Fruit fly (Drosophila melanogaster) whole organism, embryonic: ENCODE data around the gene CG13026.

Experiments used
- Atf3 ChIP-seq: fragments of 200-800 bp; sonication (Bioruptor generic); optimal IDR thresholded peaks from 3 replicates; lab custom pipeline; 2016; ENCODE audit warnings: missing biosample characterization, missing genetic modification characterization
- Awh ChIP-seq: fragments of 200-800 bp; sonication (Bioruptor generic); IDR thresholded peaks from 2 replicates; pipeline ENCODE4, ENCODE4 v1.3.6; 2022; ENCODE audit warnings: missing biosample characterization, missing genetic modification characterization
- CG10462 ChIP-seq: fragments of 200-800 bp; sonication (Bioruptor generic); optimal IDR thresholded peaks from 2 replicates; lab custom pipeline; 2016; ENCODE audit warnings: missing biosample characterization, missing genetic modification characterization
- CG11085 ChIP-seq: fragments of 200-800 bp; sonication (Bioruptor generic); IDR thresholded peaks from 2 replicates; pipeline ENCODE4 v1.3.6; 2022; ENCODE audit warnings: missing biosample characterization, missing genetic modification characterization
- CG11696 ChIP-seq: fragments of 200-800 bp; sonication (Bioruptor generic); IDR thresholded peaks from 2 replicates; pipeline ENCODE4 v1.3.6; 2022; ENCODE audit warnings: missing biosample characterization, missing genetic modification characterization
- CG14710 ChIP-seq: fragments of 200-800 bp; sonication (Bioruptor generic); optimal IDR thresholded peaks from 3 replicates; lab custom pipeline; 2019; ENCODE audit warnings: missing biosample characterization, mild to moderate bottlenecking, missing genetic modification characterization, moderate library complexity
- CG14860 ChIP-seq: fragments of 200-800 bp; sonication (Bioruptor generic); IDR thresholded peaks from 3 replicates; pipeline ENCODE4 v1.3.6; 2022; ENCODE audit warnings: missing biosample characterization, missing genetic modification characterization; ENCODE audit not compliant: partially characterized antibody
- CG1529 ChIP-seq: fragments of 200-800 bp; sonication (Bioruptor generic); optimal IDR thresholded peaks from 3 replicates; lab custom pipeline; 2018; ENCODE audit warnings: missing biosample characterization, missing genetic modification characterization
- CG15696 ChIP-seq: fragments of 200-800 bp; sonication (Bioruptor generic); optimal IDR thresholded peaks from 2 replicates; lab custom pipeline; 2019; ENCODE audit warnings: missing biosample characterization, mild to moderate bottlenecking, missing genetic modification characterization, moderate library complexity
- CG1602 ChIP-seq: fragments of 200-800 bp; sonication (Bioruptor generic); optimal IDR thresholded peaks from 3 replicates; lab custom pipeline; 2016; ENCODE audit warnings: missing biosample characterization, missing genetic modification characterization
- CG17829 ChIP-seq: fragments of 200-800 bp; optimal IDR thresholded peaks from 2 replicates; lab custom pipeline; 2019; ENCODE audit warnings: missing biosample characterization, mild to moderate bottlenecking, missing genetic modification characterization, moderate library complexity
- CG3065 ChIP-seq: fragments of 200-800 bp; sonication (Bioruptor generic); optimal IDR thresholded peaks from 2 replicates; lab custom pipeline; 2016; ENCODE audit warnings: missing biosample characterization, missing genetic modification characterization
- CG31365 ChIP-seq: fragments of 200-800 bp; sonication (Bioruptor generic); optimal IDR thresholded peaks from 2 replicates; lab custom pipeline; 2018; ENCODE audit warnings: missing biosample characterization, mild to moderate bottlenecking, missing genetic modification characterization
- CG3163 ChIP-seq: fragments of 200-800 bp; sonication (Bioruptor generic); optimal IDR thresholded peaks from 3 replicates; lab custom pipeline; 2016; ENCODE audit warnings: missing biosample characterization, missing genetic modification characterization
- CG32767 ChIP-seq: fragments of 200-800 bp; sonication (Bioruptor generic); IDR thresholded peaks from 2 replicates; pipeline ENCODE4 v1.3.6; 2022; ENCODE audit warnings: missing biosample characterization, missing genetic modification characterization
- CG34224 ChIP-seq: fragments of 200-800 bp; sonication (Bioruptor generic); IDR thresholded peaks from 3 replicates; pipeline ENCODE4 v1.3.6; 2022; ENCODE audit warnings: missing biosample characterization, missing genetic modification characterization; ENCODE audit not compliant: partially characterized antibody
- CG4404 ChIP-seq: fragments of 200-800 bp; sonication (Bioruptor generic); IDR thresholded peaks from 2 replicates; pipeline ENCODE4 v1.3.6; 2022; ENCODE audit warnings: missing biosample characterization, missing genetic modification characterization
- CG6654 ChIP-seq: fragments of 200-800 bp; sonication (Bioruptor generic); optimal IDR thresholded peaks from 2 replicates; lab custom pipeline; 2017; ENCODE audit warnings: missing biosample characterization, mild to moderate bottlenecking, missing genetic modification characterization
- CG8281 ChIP-seq: fragments of 200-800 bp; sonication (Bioruptor generic); optimal IDR thresholded peaks from 2 replicates; lab custom pipeline; 2018; ENCODE audit warnings: missing biosample characterization, mild to moderate bottlenecking, missing genetic modification characterization, moderate library complexity
- CG9817 ChIP-seq: fragments of 200-800 bp; sonication (Bioruptor generic); optimal IDR thresholded peaks from 2 replicates; lab custom pipeline; 2018; ENCODE audit warnings: missing biosample characterization, mild to moderate bottlenecking, missing genetic modification characterization, moderate library complexity
- Drgx ChIP-seq: fragments of 200-800 bp; sonication (Bioruptor generic); IDR thresholded peaks from 2 replicates; pipeline ENCODE4 v1.3.6; 2022; ENCODE audit warnings: missing biosample characterization, missing genetic modification characterization
- E2f1 ChIP-seq: fragments of 200-800 bp; sonication (Bioruptor generic); IDR thresholded peaks from 2 replicates; pipeline ENCODE4 v1.3.6; 2022; ENCODE audit warnings: missing biosample characterization, missing genetic modification characterization
- ERR ChIP-seq: fragments of 200-800 bp; sonication (Bioruptor generic); optimal IDR thresholded peaks from 2 replicates; lab custom pipeline; 2016; ENCODE audit warnings: missing biosample characterization, missing genetic modification characterization
- Ets65A ChIP-seq: fragments of 200-800 bp; sonication (Bioruptor generic); peaks from one replicate; lab custom pipeline; 2016; ENCODE audit warnings: missing biosample characterization, missing genetic modification characterization
- HLH54F ChIP-seq: fragments of 200-800 bp; sonication (Bioruptor generic); optimal IDR thresholded peaks from 3 replicates; lab custom pipeline; 2016; ENCODE audit warnings: missing biosample characterization, missing genetic modification characterization
- Hr3 ChIP-seq: fragments of 200-800 bp; sonication (Bioruptor generic); optimal IDR thresholded peaks from 3 replicates; lab custom pipeline; 2016; ENCODE audit warnings: missing biosample characterization, missing genetic modification characterization
- Lpt ChIP-seq: fragments of >200 bp; optimal IDR thresholded peaks from 2 replicates; lab custom pipeline; 2018; ENCODE audit warnings: missing biosample characterization, missing genetic modification characterization
- Neu2 ChIP-seq: fragments of 200-800 bp; sonication (Bioruptor generic); optimal IDR thresholded peaks from 3 replicates; lab custom pipeline; 2016; ENCODE audit warnings: missing biosample characterization, missing genetic modification characterization, borderline replicate concordance
- Ptx1 ChIP-seq: fragments of 200-800 bp; sonication (Bioruptor generic); IDR thresholded peaks from 2 replicates; pipeline ENCODE4 v1.3.6; 2022; ENCODE audit warnings: missing biosample characterization, missing genetic modification characterization
- bcd ChIP-seq: fragments of 200-800 bp; sonication (Bioruptor generic); optimal IDR thresholded peaks from 2 replicates; lab custom pipeline; 2017; ENCODE audit warnings: missing biosample characterization, mild to moderate bottlenecking, missing genetic modification characterization
- chif ChIP-seq, 2 experiments: fragments of 200-800 bp; sonication (Bioruptor generic); optimal IDR thresholded peaks; 3 replicates each; lab custom pipeline; 2016; ENCODE audit warnings: missing biosample characterization in 2 of 2, missing genetic modification characterization in 2 of 2
- disco-r ChIP-seq: fragments of 200-800 bp; sonication (Bioruptor generic); optimal IDR thresholded peaks from 2 replicates; lab custom pipeline; 2016; ENCODE audit warnings: missing biosample characterization, missing genetic modification characterization
- dmrt99B ChIP-seq: fragments of 200-800 bp; sonication (Bioruptor generic); optimal IDR thresholded peaks from 2 replicates; lab custom pipeline; 2018; ENCODE audit warnings: missing biosample characterization, mild to moderate bottlenecking, missing genetic modification characterization, moderate library complexity
- eve ChIP-seq, 2 experiments: fragments of >200 bp; optimal IDR thresholded peaks; 2 replicates each; lab custom pipeline; 2017; ENCODE audit warnings: missing biosample characterization in 2 of 2, missing genetic modification characterization in 2 of 2
- fd3F ChIP-seq: fragments of 200-800 bp; sonication (Bioruptor generic); optimal IDR thresholded peaks from 2 replicates; lab custom pipeline; 2018; ENCODE audit warnings: missing biosample characterization, mild to moderate bottlenecking, missing genetic modification characterization, moderate library complexity
- ftz-f1 ChIP-seq: fragments of 200-800 bp; sonication (Bioruptor generic); optimal IDR thresholded peaks from 2 replicates; lab custom pipeline; 2016; ENCODE audit warnings: missing biosample characterization, missing genetic modification characterization
- lbe ChIP-seq: fragments of 200-800 bp; sonication (Bioruptor generic); optimal IDR thresholded peaks from 2 replicates; lab custom pipeline; 2016; ENCODE audit warnings: missing biosample characterization, mild to moderate bottlenecking, missing genetic modification characterization
- lov ChIP-seq, 2 experiments: fragments of 200-800 bp in 1 of 2; fragments of >200 bp in 1 of 2; sonication (Bioruptor generic) in 1 of 2; IDR thresholded peaks in 1 of 2; optimal IDR thresholded peaks in 1 of 2; 2 replicates in 1 of 2; 3 replicates in 1 of 2; pipeline versions ENCODE4 v1.3.6 to Lab custom; 2017 to 2022; ENCODE audit warnings: missing biosample characterization in 1 of 2, missing genetic modification characterization in 1 of 2
- pan ChIP-seq, 4 experiments: fragments of >200 bp in 3 of 4; fragments of 200-800 bp in 1 of 4; sonication (Bioruptor generic) in 1 of 4; optimal IDR thresholded peaks in 3 of 4; IDR thresholded peaks in 1 of 4; 2 replicates each; pipeline versions ENCODE4 v1.3.6 to Lab custom; 2017 to 2022; ENCODE audit warnings: missing biosample characterization in 2 of 4, missing genetic modification characterization in 2 of 4, mixed read lengths in 1 of 4
- prd ChIP-seq, 3 experiments: fragments of >200 bp in 2 of 3; fragments of 200-800 bp in 1 of 3; sonication (Bioruptor generic) in 1 of 3; optimal IDR thresholded peaks in 2 of 3; IDR thresholded peaks in 1 of 3; 2 replicates in 2 of 3; 3 replicates in 1 of 3; pipeline versions ENCODE4 v1.3.6 to Lab custom; 2017 to 2022; ENCODE audit warnings: missing biosample characterization in 1 of 3, missing genetic modification characterization in 1 of 3
- salm ChIP-seq: fragments of 200-800 bp; sonication (Bioruptor generic); optimal IDR thresholded peaks from 2 replicates; lab custom pipeline; 2018; ENCODE audit warnings: missing biosample characterization, mild to moderate bottlenecking, missing genetic modification characterization
- sob ChIP-seq: fragments of 200-800 bp; sonication (Bioruptor generic); IDR thresholded peaks from 2 replicates; pipeline ENCODE4 v1.3.6; 2022; ENCODE audit warnings: missing biosample characterization, missing genetic modification characterization
- tap ChIP-seq: fragments of 200-800 bp; optimal IDR thresholded peaks from 3 replicates; lab custom pipeline; 2019; ENCODE audit warnings: missing biosample characterization, mild to moderate bottlenecking, missing genetic modification characterization, moderate library complexity
- tll ChIP-seq, 2 experiments: fragments of 200-800 bp in 1 of 2; fragments of >200 bp in 1 of 2; sonication (Bioruptor generic) in 1 of 2; optimal IDR thresholded peaks; 2 replicates each; lab custom pipeline; 2017 to 2019; ENCODE audit warnings: missing biosample characterization in 2 of 2, missing genetic modification characterization in 2 of 2, mild to moderate bottlenecking in 1 of 2, moderate library complexity in 1 of 2
- twi ChIP-seq: fragments of 200-800 bp; optimal IDR thresholded peaks from 2 replicates; lab custom pipeline; 2019; ENCODE audit warnings: missing biosample characterization, mild to moderate bottlenecking, missing genetic modification characterization, moderate library complexity
- unc-4 ChIP-seq: fragments of 200-800 bp; sonication (Bioruptor generic); IDR thresholded peaks from 2 replicates; pipeline ENCODE4 v1.3.6; 2022; ENCODE audit warnings: missing biosample characterization, missing genetic modification characterization; ENCODE audit not compliant: partially characterized antibody

The CG13026 gene

dm6 chr3L:16765647-16766628 lies 40.0 kb upstream of the CG13026 start, which contains the start of gene Nrt (continued):
- TF ChIP-seq pan (optimal IDR thresholded peaks at IDR 0.05; lab: Kevin White, UChicago) (no peak), pan (GFP tag; optimal IDR thresholded peaks at IDR 0.05 in 1 of 2, IDR thresholded peaks at IDR 0.05 in 1 of 2) (no peak), Hr3 (GFP tag; lab: Kevin White, UChicago) (peak; percentile 45), CG31365 (no peak), CG6654 (GFP tag; lab: Kevin White, UChicago) (no peak), CG11696 (GFP tag; lab: Robert Waterston, UW) (no peak), CG1529 (GFP tag; lab: Kevin White, UChicago) (peak; percentile 33), lov (optimal IDR thresholded peaks at IDR 0.05; lab: Kevin White, UChicago) (no peak), lov (GFP tag; IDR thresholded peaks at IDR 0.05; lab: Robert Waterston, UW) (0 out of 3 replicates have a peak, but pooled peaks have one; percentile 64), ftz-f1 (GFP tag; lab: Kevin White, UChicago) (no peak), CG10462 (GFP tag; lab: Kevin White, UChicago) (no peak), eve (GFP tag; optimal IDR thresholded peaks at IDR 0.05; lab: Kevin White, UChicago) (peak in 1 of 2 experiments; percentile 89), sob (GFP tag; lab: Robert Waterston, UW) (peak; percentile 41; the same call in 1 of the 2 replicates), CG34224 (GFP tag; lab: Robert Waterston, UW) (peak; percentile 25; the same call in 1 of the 3 replicates), Ets65A (GFP tag; lab: Kevin White, UChicago) (peak; percentile 39), CG17829 (peak; percentile 67), fd3F (peak; percentile 27), E2f1 (GFP tag; lab: Robert Waterston, UW) (peak; percentile 36; the same call in 1 of the 2 replicates), CG11085 (GFP tag; lab: Robert Waterston, UW) (no peak), prd (optimal IDR thresholded peaks at IDR 0.05; lab: Kevin White, UChicago) (no peak), prd (GFP tag; IDR thresholded peaks at IDR 0.05; lab: Robert Waterston, UW) (peak; percentile 66), ERR (GFP tag; lab: Kevin White, UChicago) (no peak), CG1602 (no peak), Drgx (GFP tag; lab: Robert Waterston, UW) (peak; percentile 69), Atf3 (GFP tag; lab: Kevin White, UChicago) (no peak), CG3163 (GFP tag; lab: Kevin White, UChicago) (peak; percentile 1), Lpt (GFP tag; lab: Kevin White, UChicago) (no peak), CG4404 (GFP tag; lab: Robert Waterston, UW) (no peak), dmrt99B (tag; lab: Kevin White, UChicago) (peak; percentile 72), CG14860 (GFP tag; lab: Robert Waterston, UW) (peak; percentile 22; the same call in 1 of the 3 replicates), unc-4 (GFP tag; lab: Robert Waterston, UW) (no peak), chif (GFP tag; optimal IDR thresholded peaks at IDR 0.05; lab: Kevin White, UChicago) (no peak), salm (tag; lab: Kevin White, UChicago) (peak; percentile 67), tap (tag; lab: Kevin White, UChicago) (peak; percentile 55), lbe (GFP tag; lab: Kevin White, UChicago) (peak; percentile 24), Awh (GFP tag; lab: Robert Waterston, UW) (peak; percentile 57; the same call in 1 of the 2 replicates), twi (peak; percentile 59), Neu2 (GFP tag; lab: Kevin White, UChicago) (peak; percentile 29), HLH54F (GFP tag; lab: Kevin White, UChicago) (no peak), CG3065 (no peak), CG9817 (tag; lab: Kevin White, UChicago) (peak; percentile 47), CG32767 (GFP tag; lab: Robert Waterston, UW) (0 out of 2 replicates have a peak, but pooled peaks have one; percentile 14), CG15696 (tag; lab: Kevin White, UChicago) (peak; percentile 54), tll (GFP tag; optimal IDR thresholded peaks at IDR 0.05; lab: Kevin White, UChicago) (peak in 1 of 2 experiments; percentile 72), CG14710 (tag; lab: Kevin White, UChicago) (peak; percentile 70), bcd (GFP tag; lab: Kevin White, UChicago) (peak; percentile 13), CG8281 (tag; lab: Kevin White, UChicago) (no peak), disco-r (GFP tag; lab: Kevin White, UChicago) (no peak), Ptx1 (GFP tag; lab: Robert Waterston, UW) (no peak)
